Fruit fly (Drosophila melanogaster) whole organism, embryonic: ENCODE measurements around the gene CG34408.

ENCODE experiments used
- Atf-2 ChIP-seq: fragments of 200-800 bp; sonication (Bioruptor generic); optimal IDR thresholded peaks from 2 replicates; lab custom pipeline; 2016; ENCODE audit warnings: missing biosample characterization, missing genetic modification characterization
- C15 ChIP-seq: fragments of 200-800 bp; sonication (Bioruptor generic); IDR thresholded peaks from 3 replicates; pipeline ENCODE4 v1.3.6; 2022; ENCODE audit warnings: missing biosample characterization, missing genetic modification characterization
- CG10654 ChIP-seq: fragments of 200-800 bp; sonication (Bioruptor generic); optimal IDR thresholded peaks from 2 replicates; lab custom pipeline; 2016; ENCODE audit warnings: missing biosample characterization, missing genetic modification characterization
- CG11093 ChIP-seq: fragments of 200-800 bp; sonication (Bioruptor generic); IDR thresholded peaks from 3 replicates; pipeline ENCODE4 v1.3.6; 2022; ENCODE audit warnings: missing biosample characterization, missing genetic modification characterization
- CG12155 ChIP-seq: fragments of 200-800 bp; sonication (Bioruptor generic); optimal IDR thresholded peaks from 3 replicates; lab custom pipeline; 2016; ENCODE audit warnings: missing biosample characterization, missing genetic modification characterization
- CG12219 ChIP-seq: fragments of 200-800 bp; sonication (Bioruptor generic); optimal IDR thresholded peaks from 3 replicates; lab custom pipeline; 2018; ENCODE audit warnings: missing biosample characterization, mild to moderate bottlenecking, missing genetic modification characterization
- CG12391 ChIP-seq: fragments of 200-800 bp; sonication (Bioruptor generic); optimal IDR thresholded peaks from 3 replicates; lab custom pipeline; 2018; ENCODE audit warnings: missing biosample characterization, mild to moderate bottlenecking, missing genetic modification characterization, moderate library complexity
- CG15269 ChIP-seq: fragments of 200-800 bp; sonication (Bioruptor generic); optimal IDR thresholded peaks from 2 replicates; lab custom pipeline; 2018; ENCODE audit warnings: missing biosample characterization, mild to moderate bottlenecking, missing genetic modification characterization, moderate library complexity
- CG1603 ChIP-seq: fragments of 200-800 bp; sonication (Bioruptor generic); optimal IDR thresholded peaks from 2 replicates; lab custom pipeline; 2019; ENCODE audit warnings: missing biosample characterization, mild to moderate bottlenecking, missing genetic modification characterization, moderate library complexity
- CG16863 ChIP-seq: fragments of 200-800 bp; sonication (Bioruptor generic); optimal IDR thresholded peaks from 3 replicates; lab custom pipeline; 2016; ENCODE audit warnings: missing biosample characterization, missing genetic modification characterization
- CG2889 ChIP-seq: fragments of 200-800 bp; sonication (Bioruptor generic); IDR thresholded peaks from 3 replicates; pipeline ENCODE4 v1.3.6; 2022; ENCODE audit warnings: missing biosample characterization, missing genetic modification characterization
- CG31441 ChIP-seq: fragments of 200-800 bp; sonication (Bioruptor generic); IDR thresholded peaks from 2 replicates; pipeline ENCODE4 v1.3.6; 2022; ENCODE audit warnings: missing biosample characterization, missing genetic modification characterization
- CG4820 ChIP-seq: fragments of 200-800 bp; sonication (Bioruptor generic); optimal IDR thresholded peaks from 3 replicates; lab custom pipeline; 2016; ENCODE audit warnings: missing biosample characterization, missing genetic modification characterization
- CG6689 ChIP-seq: fragments of 200-800 bp; sonication (Bioruptor generic); IDR thresholded peaks from 2 replicates; pipeline ENCODE4 v1.3.6; 2022; ENCODE audit warnings: missing biosample characterization, missing genetic modification characterization
- CG7745 ChIP-seq: fragments of 200-800 bp; sonication (Bioruptor generic); optimal IDR thresholded peaks from 2 replicates; lab custom pipeline; 2018; ENCODE audit warnings: missing biosample characterization, mild to moderate bottlenecking, missing genetic modification characterization, moderate library complexity
- CG8089 ChIP-seq: fragments of 200-800 bp; sonication (Bioruptor generic); optimal IDR thresholded peaks from 3 replicates; lab custom pipeline; 2016; ENCODE audit warnings: missing biosample characterization, missing genetic modification characterization
- CTCF ChIP-seq: fragments of 200-800 bp; sonication (Bioruptor generic); optimal IDR thresholded peaks from 2 replicates; lab custom pipeline; 2017; ENCODE audit warnings: missing biosample characterization, mild to moderate bottlenecking, missing genetic modification characterization, moderate library complexity
- Dip2 ChIP-seq: fragments of 200-800 bp; sonication (Bioruptor generic); IDR thresholded peaks from 2 replicates; pipeline ENCODE4 v1.3.6; 2022; ENCODE audit warnings: missing biosample characterization, missing genetic modification characterization
- Ets65A ChIP-seq: fragments of 200-800 bp; sonication (Bioruptor generic); peaks from one replicate; lab custom pipeline; 2016; ENCODE audit warnings: missing biosample characterization, missing genetic modification characterization
- Fer1 ChIP-seq: fragments of 200-800 bp; sonication (Bioruptor generic); optimal IDR thresholded peaks from 2 replicates; lab custom pipeline; 2017; ENCODE audit warnings: missing biosample characterization, mild to moderate bottlenecking, missing genetic modification characterization
- Gug ChIP-seq: fragments of 200-800 bp; sonication (Bioruptor generic); IDR thresholded peaks from 4 replicates; pipeline ENCODE4 v1.3.6; 2022; ENCODE audit warnings: missing biosample characterization, missing genetic modification characterization
- HLH54F ChIP-seq: fragments of 200-800 bp; sonication (Bioruptor generic); optimal IDR thresholded peaks from 3 replicates; lab custom pipeline; 2016; ENCODE audit warnings: missing biosample characterization, missing genetic modification characterization
- Med ChIP-seq: fragments of 200-800 bp; sonication (Bioruptor generic); peaks from one replicate; lab custom pipeline; 2016; ENCODE audit warnings: missing biosample characterization, missing genetic modification characterization, mild to moderate bottlenecking, inconsistent platforms, moderate library complexity
- Mrtf ChIP-seq: fragments of 200-800 bp; sonication (Bioruptor generic); IDR thresholded peaks from 3 replicates; pipeline ENCODE4 v1.3.6; 2022; ENCODE audit warnings: missing biosample characterization, missing genetic modification characterization
- Myb ChIP-seq: fragments of 200-800 bp; sonication (Bioruptor generic); optimal IDR thresholded peaks from 2 replicates; lab custom pipeline; 2016; ENCODE audit warnings: missing biosample characterization, missing genetic modification characterization
- Optix ChIP-seq: fragments of 200-800 bp; sonication (Bioruptor generic); IDR thresholded peaks from 3 replicates; pipeline ENCODE4 v1.3.6; 2022; ENCODE audit warnings: missing biosample characterization, missing genetic modification characterization
- Six4 ChIP-seq: fragments of 200-800 bp; sonication (Bioruptor generic); optimal IDR thresholded peaks from 2 replicates; lab custom pipeline; 2016; ENCODE audit warnings: missing biosample characterization, missing genetic modification characterization
- Sry-β ChIP-seq: fragments of 200-800 bp; sonication (Bioruptor generic); optimal IDR thresholded peaks from 2 replicates; lab custom pipeline; 2018; ENCODE audit warnings: missing biosample characterization, mild to moderate bottlenecking, missing genetic modification characterization, moderate library complexity
- amos ChIP-seq: fragments of 200-800 bp; sonication (Bioruptor generic); IDR thresholded peaks from 2 replicates; pipeline ENCODE4 v1.3.6; 2022; ENCODE audit warnings: missing biosample characterization, missing genetic modification characterization; ENCODE audit not compliant: partially characterized antibody
- ase ChIP-seq: fragments of 200-800 bp; sonication (Bioruptor generic); IDR thresholded peaks from 3 replicates; pipeline ENCODE4 v1.3.6; 2022; ENCODE audit warnings: missing biosample characterization, missing genetic modification characterization
- bsh ChIP-seq, 2 experiments: fragments of 200-800 bp; sonication (Bioruptor generic); optimal IDR thresholded peaks; 2 replicates each; lab custom pipeline; 2017 to 2018; ENCODE audit warnings: mild to moderate bottlenecking in 2 of 2, missing biosample characterization in 2 of 2, missing genetic modification characterization in 2 of 2, moderate library complexity in 1 of 2
- chn ChIP-seq: fragments of 200-800 bp; sonication (Bioruptor generic); optimal IDR thresholded peaks from 2 replicates; lab custom pipeline; 2016; ENCODE audit warnings: missing biosample characterization, missing genetic modification characterization
- dan ChIP-seq: fragments of 200-800 bp; sonication (Bioruptor generic); IDR thresholded peaks from 2 replicates; pipeline ENCODE4 v1.3.6; 2022; ENCODE audit warnings: missing biosample characterization, missing genetic modification characterization
- dimm ChIP-seq: fragments of 200-800 bp; sonication (Bioruptor generic); IDR thresholded peaks from 2 replicates; pipeline ENCODE4 v1.3.6; 2022; ENCODE audit warnings: missing biosample characterization, missing genetic modification characterization
- esg ChIP-seq: fragments of 200-800 bp; sonication (Bioruptor generic); conservative IDR thresholded peaks from 2 replicates; pipeline ENCODE4 v1.3.6; 2022; ENCODE audit warnings: missing biosample characterization, missing genetic modification characterization
- eyg ChIP-seq: fragments of 200-800 bp; sonication (Bioruptor generic); optimal IDR thresholded peaks from 3 replicates; lab custom pipeline; 2016; ENCODE audit warnings: missing biosample characterization, missing genetic modification characterization
- gcm2 ChIP-seq: fragments of 200-800 bp; sonication (Bioruptor generic); optimal IDR thresholded peaks from 2 replicates; lab custom pipeline; 2016; ENCODE audit warnings: missing biosample characterization, missing genetic modification characterization
- gsb ChIP-seq: fragments of 200-800 bp; sonication (Bioruptor generic); IDR thresholded peaks from 2 replicates; pipeline ENCODE4 v1.3.6; 2022; ENCODE audit warnings: missing biosample characterization, missing genetic modification characterization
- hkb ChIP-seq, 2 experiments: fragments of 200-800 bp in 1 of 2; fragments of >200 bp in 1 of 2; sonication (Bioruptor generic) in 1 of 2; IDR thresholded peaks in 1 of 2; optimal IDR thresholded peaks in 1 of 2; 2 replicates each; pipeline versions ENCODE4 v1.3.6 to Lab custom; 2017 to 2022; ENCODE audit warnings: missing biosample characterization in 1 of 2, missing genetic modification characterization in 1 of 2
- jumu ChIP-seq: fragments of 200-800 bp; sonication (Bioruptor generic); optimal IDR thresholded peaks from 3 replicates; lab custom pipeline; 2016; ENCODE audit warnings: missing biosample characterization, missing genetic modification characterization
- kni ChIP-seq: fragments of 200-800 bp; sonication (Bioruptor generic); optimal IDR thresholded peaks from 3 replicates; lab custom pipeline; 2017; ENCODE audit warnings: mild to moderate bottlenecking, missing biosample characterization, missing genetic modification reagents, missing genetic modification characterization
- onecut ChIP-seq: fragments of 200-800 bp; sonication (Bioruptor generic); IDR thresholded peaks from 2 replicates; pipeline ENCODE4 v1.3.6; 2022; ENCODE audit warnings: missing biosample characterization, missing genetic modification characterization
- org-1 ChIP-seq: fragments of 200-800 bp; sonication (Bioruptor generic); optimal IDR thresholded peaks from 2 replicates; lab custom pipeline; 2017; ENCODE audit warnings: missing biosample characterization, missing genetic modification characterization
- otp ChIP-seq: fragments of 200-800 bp; sonication (Bioruptor generic); IDR thresholded peaks from 3 replicates; pipeline ENCODE4, ENCODE4 v1.3.6; 2022; ENCODE audit warnings: missing biosample characterization, missing genetic modification characterization
- pum ChIP-seq: fragments of 200-800 bp; sonication (Bioruptor generic); optimal IDR thresholded peaks from 2 replicates; lab custom pipeline; 2016; ENCODE audit warnings: missing biosample characterization, missing genetic modification characterization
- repo ChIP-seq: fragments of 200-800 bp; sonication (Bioruptor generic); optimal IDR thresholded peaks from 2 replicates; lab custom pipeline; 2016; ENCODE audit warnings: missing biosample characterization, missing genetic modification characterization
- tgo ChIP-seq: fragments of 200-800 bp; sonication (Bioruptor generic); IDR thresholded peaks from 3 replicates; pipeline ENCODE4 v1.3.6; 2022; ENCODE audit warnings: missing biosample characterization, missing genetic modification characterization
- tll ChIP-seq, 2 experiments: fragments of 200-800 bp in 1 of 2; fragments of >200 bp in 1 of 2; sonication (Bioruptor generic) in 1 of 2; optimal IDR thresholded peaks; 2 replicates each; lab custom pipeline; 2017 to 2019; ENCODE audit warnings: missing biosample characterization in 2 of 2, missing genetic modification characterization in 2 of 2, mild to moderate bottlenecking in 1 of 2, moderate library complexity in 1 of 2

Gene CG34408

dm6 chrX:10184355-10185058 is 35.4 kb upstream of the CG34408 start (continued):
- TF ChIP-seq Dip2 (no peak), onecut (GFP tag; lab: Robert Waterston, UW) (peak; percentile 29; the same call in 1 of the 2 replicates), org-1 (GFP tag; lab: Kevin White, UChicago) (peak; percentile 13), Six4 (GFP tag; lab: Kevin White, UChicago) (no peak), ase (GFP tag; lab: Robert Waterston, UW) (no peak), eyg (GFP tag; lab: Kevin White, UChicago) (peak; percentile 29), CTCF (GFP tag; lab: Kevin White, UChicago) (no peak), HLH54F (peak; percentile 28), CG12391 (tag; lab: Kevin White, UChicago) (peak; percentile 12), pum (GFP tag; lab: Kevin White, UChicago) (peak; percentile 27), CG8089 (GFP tag; lab: Kevin White, UChicago) (no peak), esg (GFP tag; lab: Robert Waterston, UW) (peak; percentile 65), Ets65A (GFP tag; lab: Kevin White, UChicago) (peak; percentile 27), CG11093 (peak; percentile 42; the same call in 1 of the 3 replicates), CG12219 (GFP tag; lab: Kevin White, UChicago) (peak; percentile 3), tgo (GFP tag; lab: Robert Waterston, UW) (peak; percentile 67; the same call in 2 of the 3 replicates), gcm2 (no peak), CG6689 (GFP tag; lab: Robert Waterston, UW) (peak; percentile 54), CG2889 (GFP tag; lab: Robert Waterston, UW) (peak; percentile 47; the same call in 1 of the 3 replicates), C15 (GFP tag; lab: Robert Waterston, UW) (0 out of 3 replicates have a peak, but pooled peaks have one; percentile 35), CG7745 (no peak), Med (peak; percentile 96), Myb (GFP tag; lab: Kevin White, UChicago) (peak; percentile 9), Sry-β (GFP tag; lab: Kevin White, UChicago) (no peak), Mrtf (peak; percentile 43; the same call in 1 of the 3 replicates), Optix (GFP tag; lab: Robert Waterston, UW) (peak; percentile 59; the same call in 2 of the 3 replicates), CG12155 (peak; percentile 14), amos (no peak), CG10654 (GFP tag; lab: Kevin White, UChicago) (no peak), CG16863 (GFP tag; lab: Kevin White, UChicago) (no peak), Fer1 (GFP tag; lab: Kevin White, UChicago) (peak; percentile 86), dan (GFP tag; lab: Robert Waterston, UW) (no peak), otp (GFP tag; lab: Robert Waterston, UW) (0 out of 3 replicates have a peak, but pooled peaks have one; percentile 40), jumu (peak; percentile 48), CG31441 (GFP tag; lab: Robert Waterston, UW) (0 out of 2 replicates have a peak, but pooled peaks have one; percentile 29)

dm6 chrX:10202595-10202994 is 17.3 kb upstream of the CG34408 start:
- TF ChIP-seq bsh (GFP tag; optimal IDR thresholded peaks at IDR 0.05; lab: Kevin White, UChicago) (peak in 1 of 2 experiments; percentile 15), esg (GFP tag; lab: Robert Waterston, UW) (no peak), repo (no peak), chn (GFP tag; lab: Kevin White, UChicago) (no peak), dimm (GFP tag; lab: Robert Waterston, UW) (no peak), kni (GFP tag; lab: Kevin White, UChicago) (no peak), CG4820 (no peak), Gug (no peak), Atf-2 (GFP tag; lab: Kevin White, UChicago) (no peak), gsb (GFP tag; lab: Robert Waterston, UW) (no peak), CG15269 (tag; lab: Kevin White, UChicago) (no peak), CG1603 (peak; percentile 18), tll (GFP tag; optimal IDR thresholded peaks at IDR 0.05; lab: Kevin White, UChicago) (no peak), hkb (optimal IDR thresholded peaks at IDR 0.05; lab: Kevin White, UChicago) (no peak), hkb (GFP tag; IDR thresholded peaks at IDR 0.05; lab: Robert Waterston, UW) (no peak)
- TF ChIP-seq, all 482 proteins: peak for 2
